Fruit fly (Drosophila melanogaster) whole organism, pupa: ENCODE data around the gene sens.

Experiments used
- CG10348 ChIP-seq: fragments of 200-800 bp; sonication (Bioruptor generic); IDR thresholded peaks from 2 replicates; pipeline ENCODE4 v1.3.6; 2022; ENCODE audit warnings: missing biosample characterization, missing genetic modification characterization
- CG12605 ChIP-seq: fragments of 200-800 bp; sonication (Bioruptor generic); IDR thresholded peaks from 2 replicates; pipeline ENCODE4 v1.3.6; 2022; ENCODE audit warnings: missing biosample characterization, missing genetic modification characterization
- CG13204 ChIP-seq: fragments of 200-800 bp; sonication (Bioruptor generic); optimal IDR thresholded peaks from 2 replicates; lab custom pipeline; 2018; ENCODE audit warnings: missing biosample characterization, mild to moderate bottlenecking, missing genetic modification characterization, moderate library complexity
- CG14655 ChIP-seq: fragments of 200-800 bp; sonication (Bioruptor generic); optimal IDR thresholded peaks from 3 replicates; lab custom pipeline; 2017; ENCODE audit warnings: mild to moderate bottlenecking, missing biosample characterization, missing genetic modification reagents, missing genetic modification characterization
- CG15710 ChIP-seq: fragments of 200-800 bp; sonication (Bioruptor generic); optimal IDR thresholded peaks from 2 replicates; lab custom pipeline; 2018; ENCODE audit warnings: missing biosample characterization, mild to moderate bottlenecking, missing genetic modification characterization, moderate library complexity
- CG17806 ChIP-seq: fragments of 200-800 bp; sonication (Bioruptor generic); optimal IDR thresholded peaks from 2 replicates; lab custom pipeline; 2018; ENCODE audit warnings: missing biosample characterization, mild to moderate bottlenecking, missing genetic modification characterization, moderate library complexity
- CG32121 ChIP-seq: fragments of 200-800 bp; sonication (Bioruptor generic); IDR thresholded peaks from 2 replicates; pipeline ENCODE4 v1.3.6; 2022; ENCODE audit warnings: missing biosample characterization, missing genetic modification characterization
- CG34367 ChIP-seq: fragments of 200-800 bp; sonication (Bioruptor generic); optimal IDR thresholded peaks from 2 replicates; lab custom pipeline; 2018; ENCODE audit warnings: missing biosample characterization, mild to moderate bottlenecking, missing genetic modification characterization
- CG4496 ChIP-seq: fragments of 200-800 bp; sonication (Bioruptor generic); IDR thresholded peaks from 3 replicates; pipeline ENCODE4 v1.3.6; 2022; ENCODE audit warnings: missing biosample characterization, missing genetic modification characterization
- CG8159 ChIP-seq: fragments of 200-800 bp; sonication (Bioruptor generic); optimal IDR thresholded peaks from 3 replicates; lab custom pipeline; 2018; ENCODE audit warnings: missing biosample characterization, mild to moderate bottlenecking, missing genetic modification characterization, moderate library complexity
- CG8301 ChIP-seq: fragments of 200-800 bp; sonication (Bioruptor generic); optimal IDR thresholded peaks from 2 replicates; lab custom pipeline; 2018; ENCODE audit warnings: missing biosample characterization, mild to moderate bottlenecking, missing genetic modification characterization
- CG9948 ChIP-seq: fragments of 200-800 bp; sonication (Bioruptor generic); optimal IDR thresholded peaks from 2 replicates; lab custom pipeline; 2018; ENCODE audit warnings: missing biosample characterization, mild to moderate bottlenecking, missing genetic modification characterization, moderate library complexity
- D1 ChIP-seq: fragments of 200-800 bp; sonication (Bioruptor generic); optimal IDR thresholded peaks from 2 replicates; lab custom pipeline; 2018; ENCODE audit warnings: missing biosample characterization, mild to moderate bottlenecking, missing genetic modification characterization, moderate library complexity
- EcR ChIP-seq: fragments of 200-800 bp; sonication (Bioruptor generic); optimal IDR thresholded peaks from 3 replicates; lab custom pipeline; 2019; ENCODE audit warnings: missing biosample characterization, missing genetic modification characterization, mild to moderate bottlenecking, moderate library complexity, missing genetic modification reagents
- Ets98B ChIP-seq: fragments of 200-800 bp; sonication (Bioruptor generic); IDR thresholded peaks from 2 replicates; pipeline ENCODE4 v1.3.6; 2022; ENCODE audit warnings: missing biosample characterization, missing genetic modification characterization
- Pif1A ChIP-seq: fragments of 200-800 bp; sonication (Bioruptor generic); optimal IDR thresholded peaks from 3 replicates; lab custom pipeline; 2016; ENCODE audit warnings: missing biosample characterization, missing genetic modification characterization
- Pif1B ChIP-seq: fragments of 200-800 bp; sonication (Bioruptor generic); optimal IDR thresholded peaks from 3 replicates; lab custom pipeline; 2016; ENCODE audit warnings: missing biosample characterization, missing genetic modification characterization
- Snoo ChIP-seq: fragments of 200-800 bp; sonication (Bioruptor generic); optimal IDR thresholded peaks from 3 replicates; lab custom pipeline; 2017; ENCODE audit warnings: missing biosample characterization, mild to moderate bottlenecking, missing genetic modification characterization, inconsistent platforms
- fd96Ca ChIP-seq: fragments of 200-800 bp; sonication (Bioruptor generic); IDR thresholded peaks from 3 replicates; pipeline ENCODE4 v1.3.6; 2022; ENCODE audit warnings: missing biosample characterization, missing genetic modification characterization
- gl ChIP-seq: fragments of 200-800 bp; sonication (Bioruptor generic); optimal IDR thresholded peaks from 2 replicates; lab custom pipeline; 2018; ENCODE audit warnings: missing biosample characterization, mild to moderate bottlenecking, missing genetic modification characterization
- rn ChIP-seq: fragments of 200-800 bp; sonication (Bioruptor generic); IDR thresholded peaks from 2 replicates; pipeline ENCODE4 v1.3.6; 2022; ENCODE audit warnings: missing biosample characterization, missing genetic modification characterization

The sens gene

DNA sequence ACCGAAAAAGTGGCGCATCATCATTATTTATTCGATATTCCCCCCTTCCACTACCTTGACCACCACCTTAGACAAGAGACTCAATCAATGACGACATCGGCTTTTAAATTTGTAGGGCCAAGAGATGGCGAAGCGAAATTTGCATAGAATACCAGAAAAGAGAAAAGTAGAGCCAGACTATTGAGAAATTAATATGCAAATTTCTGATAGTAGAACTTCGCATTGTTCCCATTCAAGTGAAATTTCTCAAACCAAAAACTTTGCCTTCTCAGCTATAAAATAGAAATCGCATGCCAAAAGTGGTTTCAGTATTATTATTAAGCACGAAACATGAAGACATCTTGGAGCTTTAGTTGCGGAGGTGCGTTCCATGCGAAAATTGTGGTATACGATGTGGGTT, 23.3 kb downstream of the sens start, which contains the start of gene CG14111:
Gene CG14111, plus strand, starts transcription at position 301 of the 400 bp plus-strand sequence.
- no peak for TF ChIP-seq CG12605 (GFP tag; lab: Robert Waterston, UW)
- TF ChIP-seq rn (GFP tag; lab: Robert Waterston, UW) = no peak
- no peak for TF ChIP-seq CG14655 (GFP tag; lab: Kevin White, UChicago)
- no peak for TF ChIP-seq Ets98B (GFP tag; lab: Robert Waterston, UW)
- no peak for TF ChIP-seq D1 (tag; lab: Kevin White, UChicago)
- no peak for TF ChIP-seq CG9948 (tag; lab: Kevin White, UChicago)
- no peak for TF ChIP-seq EcR (GFP tag; lab: Kevin White, UChicago)
- no peak for TF ChIP-seq CG13204 (GFP tag; lab: Kevin White, UChicago)
- TF ChIP-seq CG4496 (GFP tag; lab: Robert Waterston, UW) = no peak
- no peak for TF ChIP-seq Snoo (tag; lab: Kevin White, UChicago)
- no peak for TF ChIP-seq CG17806 (tag; lab: Kevin White, UChicago)
- no peak for TF ChIP-seq Pif1A
- TF ChIP-seq CG34367 (tag; lab: Kevin White, UChicago) = no peak
- TF ChIP-seq CG10348 (GFP tag; lab: Robert Waterston, UW) = no peak
- no peak for TF ChIP-seq CG15710 (tag; lab: Kevin White, UChicago)
- no peak for TF ChIP-seq Pif1B

DNA sequence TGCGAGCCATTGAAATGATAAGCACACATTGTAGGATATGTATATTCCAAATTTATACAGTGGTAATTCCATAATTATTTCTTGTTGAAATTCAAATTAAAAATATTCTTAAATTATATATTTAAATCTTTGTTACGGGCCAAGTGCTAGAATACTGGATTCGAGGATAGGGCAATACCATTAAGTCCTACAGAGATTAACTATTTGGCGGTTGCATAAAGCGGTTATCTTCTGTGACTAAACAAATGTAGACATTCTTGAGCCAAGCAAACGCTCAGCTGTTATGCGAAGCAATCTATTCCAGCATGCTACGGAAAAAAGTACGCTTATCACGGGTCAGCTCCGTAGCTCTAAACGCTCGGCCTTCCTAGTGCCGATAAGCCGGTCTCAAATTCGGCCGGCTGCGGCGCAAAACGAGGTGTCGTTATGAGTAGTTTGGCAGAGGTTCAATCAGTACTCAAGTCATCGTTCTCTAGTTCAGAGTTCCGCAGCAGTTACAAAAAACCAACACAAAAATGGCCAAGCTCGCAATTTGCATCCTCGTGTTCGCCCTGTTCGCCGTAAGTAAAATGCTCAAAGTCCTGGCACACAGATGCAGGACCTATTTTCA, 44.7 kb downstream of the sens start, which contains the start of gene Nplp2:
Gene Nplp2, plus strand, starts transcription at position 293 of the 610 bp plus-strand sequence.
- TF ChIP-seq CG15710 (tag; lab: Kevin White, UChicago) (no peak), CG10348 (GFP tag; lab: Robert Waterston, UW) (no peak), gl (tag; lab: Kevin White, UChicago) (no peak)

DNA sequence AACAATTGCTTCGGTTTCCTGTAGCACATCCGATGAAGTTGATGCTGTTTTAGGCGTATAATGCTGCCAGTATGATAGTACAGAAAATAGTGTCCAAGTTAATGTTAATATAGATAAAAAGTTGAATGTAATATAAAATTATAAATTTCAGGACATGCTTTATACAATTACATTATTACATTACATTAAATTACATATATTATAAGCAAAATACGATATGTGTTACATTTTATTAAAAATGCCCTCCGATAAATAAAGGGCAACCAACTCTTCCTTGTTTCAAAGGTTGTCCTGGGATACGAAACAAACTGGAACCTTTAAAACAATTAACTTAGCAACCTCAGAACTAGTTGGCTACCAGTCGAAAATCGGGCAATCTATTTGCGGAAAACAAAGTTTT, 52.2 kb downstream of the sens start, which contains the start of gene CG17687:
Gene CG17687, plus strand, starts transcription at position 301 of the 400 bp plus-strand sequence.
- TF ChIP-seq Ets98B (GFP tag; lab: Robert Waterston, UW) (no peak), CG12605 (GFP tag; lab: Robert Waterston, UW) (no peak), gl (tag; lab: Kevin White, UChicago) (no peak), CG10348 (GFP tag; lab: Robert Waterston, UW) (no peak), CG8301 (tag; lab: Kevin White, UChicago) (no peak), CG15710 (tag; lab: Kevin White, UChicago) (no peak), CG17806 (tag; lab: Kevin White, UChicago) (no peak), Pif1B (no peak), Snoo (tag; lab: Kevin White, UChicago) (no peak), EcR (GFP tag; lab: Kevin White, UChicago) (no peak), fd96Ca (no peak), CG9948 (tag; lab: Kevin White, UChicago) (no peak), CG14655 (GFP tag; lab: Kevin White, UChicago) (no peak), CG32121 (no peak), CG8159 (tag; lab: Kevin White, UChicago) (no peak), CG34367 (tag; lab: Kevin White, UChicago) (no peak)
